Fruit fly (Drosophila melanogaster) S2 (cell line): Measurements from ENCODE around the gene CG32407.

Source experiments
- CG8478 ChIP-seq: fragments of >200 bp; optimal IDR thresholded peaks from 2 replicates; lab custom pipeline; 2018
- CTCF ChIP-seq, 2 experiments: fragments of >200 bp; optimal IDR thresholded peaks; 2 replicates each; lab custom pipeline; 2018

DNA sequence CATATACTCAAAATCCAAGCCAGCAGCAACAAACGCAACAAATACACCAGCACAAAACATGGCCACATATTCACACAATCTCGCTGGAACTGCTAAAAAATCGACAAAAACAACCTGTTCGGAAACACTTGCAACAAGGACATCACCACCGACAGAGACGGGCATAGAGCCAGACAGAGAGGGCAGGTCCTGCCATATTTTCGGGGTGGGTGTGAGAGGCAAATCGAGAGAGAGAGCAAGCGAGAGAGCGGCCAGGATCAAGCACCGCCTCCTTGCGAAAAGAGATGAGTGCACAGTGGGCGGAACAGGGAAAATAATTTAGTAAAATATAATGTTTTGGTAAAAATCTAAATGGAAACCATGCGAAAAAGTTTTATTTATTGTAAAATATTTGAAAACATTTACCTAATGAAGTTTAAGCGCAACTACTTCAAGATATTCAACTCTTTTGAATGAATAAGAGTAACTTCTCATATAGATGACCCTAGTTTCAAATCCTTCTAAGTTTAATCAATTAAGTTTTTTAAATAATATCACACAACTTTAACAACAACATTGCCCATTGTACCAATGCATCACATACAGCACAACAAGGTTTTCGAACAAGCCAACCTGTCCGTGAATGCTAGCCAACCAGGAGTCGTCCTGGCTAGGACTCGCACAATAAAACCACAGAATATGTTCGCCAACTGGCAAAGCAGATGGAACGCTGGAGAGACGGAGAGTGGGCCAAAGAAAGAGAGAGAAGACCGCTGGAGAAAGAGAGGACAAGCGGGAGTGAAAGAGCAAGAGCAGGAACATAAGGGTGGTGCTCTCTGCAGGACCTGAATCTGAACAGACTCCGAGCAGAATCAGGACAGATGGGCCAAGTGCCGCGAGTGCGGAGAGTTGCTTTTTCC lies 40.3 kb upstream of the CG32407 start:
- peak in 1 of 2 experiments; percentile 28 for TF ChIP-seq CTCF (optimal IDR thresholded peaks at IDR 0.05; lab: Kevin White, UChicago)
- no peak for TF ChIP-seq CG8478
